Worm (Caenorhabditis elegans) whole organism, L4/young adult: ENCODE results near the gene F21H7.5.

Experiments
- W03F9.2 ChIP-seq: fragments of 150-350 bp; optimal IDR thresholded peaks from 2 replicates; lab custom pipeline; 2014; ENCODE audit warnings: missing biosample characterization, missing genetic modification characterization
- dao-5 ChIP-seq: sonication (generic microtip); optimal IDR thresholded peaks from 2 replicates; lab custom pipeline; 2016; ENCODE audit warnings: missing genotype, missing genetic modification characterization, moderate library complexity, missing compliant biosample characterization
- him-1 ChIP-seq: sonication (generic microtip); optimal IDR thresholded peaks from 2 replicates; lab custom pipeline; 2016; ENCODE audit warnings: missing genotype, missing genetic modification reagents, missing genetic modification characterization, missing compliant biosample characterization

Gene F21H7.5

ce11 chrV:16218972-16219757, 18.2 kb upstream of the F21H7.5 start, which contains the start of gene glc-1:
Gene glc-1, plus strand, starts transcription at chrV:16219634.
- TF ChIP-seq W03F9.2 (tag; lab: Kevin White, UChicago) (no peak), him-1 (tag; lab: Kevin White, UChicago) (no peak), dao-5 (no peak)

- TF ChIP-seq him-1 (tag; lab: Kevin White, UChicago) = no peak
- no peak for TF ChIP-seq dao-5
- no peak for TF ChIP-seq W03F9.2 (tag; lab: Kevin White, UChicago)
Observed at ce11 chrV:16220020-16220419, 17.3 kb upstream of the F21H7.5 start.

- TF ChIP-seq W03F9.2 (tag; lab: Kevin White, UChicago) (no peak), him-1 (tag; lab: Kevin White, UChicago) (no peak), dao-5 (no peak)
Observed at ce11 chrV:16224027-16224426, 13.3 kb upstream of the F21H7.5 start, which contains the start of gene stdh-2. Gene stdh-2, plus strand, starts transcription at chrV:16224327.

ce11 chrV:16225524-16226116, 11.7 kb upstream of the F21H7.5 start:
- no peak for TF ChIP-seq dao-5
- TF ChIP-seq W03F9.2 (tag; lab: Kevin White, UChicago) = no peak
- TF ChIP-seq him-1 (tag; lab: Kevin White, UChicago) = no peak

ce11 chrV:16226581-16226980, 10.7 kb upstream of the F21H7.5 start, which contains the start of gene F11A5.13:
Gene F11A5.13, minus strand, starts transcription at chrV:16226681.
- no peak for TF ChIP-seq him-1 (tag; lab: Kevin White, UChicago)
- TF ChIP-seq dao-5 = no peak
- no peak for TF ChIP-seq W03F9.2 (tag; lab: Kevin White, UChicago)

ce11 chrV:16229439-16229838, 7.9 kb upstream of the F21H7.5 start:
- TF ChIP-seq him-1 (tag; lab: Kevin White, UChicago) (no peak), dao-5 (no peak), W03F9.2 (tag; lab: Kevin White, UChicago) (no peak)

ce11 chrV:16229896-16230295, 7.4 kb upstream of the F21H7.5 start, which contains the start of the genes F21H7.2 and F21H7.12:
Gene F21H7.2, minus strand, starts transcription at chrV:16229996.
Gene F21H7.12, plus strand, starts transcription at chrV:16230165.
- TF ChIP-seq him-1 (tag; lab: Kevin White, UChicago) = no peak
- TF ChIP-seq W03F9.2 (tag; lab: Kevin White, UChicago) = no peak
- TF ChIP-seq dao-5 = no peak

- TF ChIP-seq him-1 (tag; lab: Kevin White, UChicago) (no peak), W03F9.2 (tag; lab: Kevin White, UChicago) (no peak), dao-5 (no peak)
Observed at ce11 chrV:16232180-16232579, 5.1 kb upstream of the F21H7.5 start, which contains the start of gene gst-22. Gene gst-22, minus strand, starts transcription at chrV:16232282.

- TF ChIP-seq W03F9.2 (tag; lab: Kevin White, UChicago) (no peak), dao-5 (no peak), him-1 (tag; lab: Kevin White, UChicago) (no peak)
Observed at ce11 chrV:16233624-16234023, 3.7 kb upstream of the F21H7.5 start, which contains the start of gene clec-233. Gene clec-233, plus strand, starts transcription at chrV:16233924.

ce11 chrV:16235135-16235534, 2.2 kb upstream of the F21H7.5 start, which contains the start of gene F21H7.3:
Gene F21H7.3, minus strand, starts transcription at chrV:16235235.
- TF ChIP-seq W03F9.2 (tag; lab: Kevin White, UChicago) (no peak), dao-5 (no peak), him-1 (tag; lab: Kevin White, UChicago) (no peak)

- TF ChIP-seq him-1 (tag; lab: Kevin White, UChicago) = no peak
- no peak for TF ChIP-seq W03F9.2 (tag; lab: Kevin White, UChicago)
- no peak for TF ChIP-seq dao-5
Observed at ce11 chrV:16235647-16236046, 1.7 kb upstream of the F21H7.5 start, which contains the start of gene srh-98. Gene srh-98, minus strand, starts transcription at chrV:16235747.

- TF ChIP-seq W03F9.2 (tag; lab: Kevin White, UChicago) (no peak), him-1 (tag; lab: Kevin White, UChicago) (no peak), dao-5 (no peak)
Observed at ce11 chrV:16244078-16244477, 6.8 kb downstream of the F21H7.5 start, which contains the start of gene srh-104. Gene srh-104, minus strand, starts transcription at chrV:16244178.

- no peak for TF ChIP-seq dao-5
Observed at ce11 chrV:16246579-16246978, 9.3 kb downstream of the F21H7.5 start, which contains the start of gene srh-95. Gene srh-95, plus strand, starts transcription at chrV:16246879.

- TF ChIP-seq him-1 (tag; lab: Kevin White, UChicago) (no peak), W03F9.2 (tag; lab: Kevin White, UChicago) (no peak), dao-5 (no peak)
Observed at ce11 chrV:16249105-16249504, 11.8 kb downstream of the F21H7.5 start.
